Fruit fly (Drosophila melanogaster) S2 (cell line): ENCODE data around the gene CG10514.

Source experiments
- CG8478 ChIP-seq: fragments of >200 bp; optimal IDR thresholded peaks from 2 replicates; lab custom pipeline; 2018
- CTCF ChIP-seq, 2 experiments: fragments of >200 bp; optimal IDR thresholded peaks; 2 replicates each; lab custom pipeline; 2018

CG10514 gene

DNA sequence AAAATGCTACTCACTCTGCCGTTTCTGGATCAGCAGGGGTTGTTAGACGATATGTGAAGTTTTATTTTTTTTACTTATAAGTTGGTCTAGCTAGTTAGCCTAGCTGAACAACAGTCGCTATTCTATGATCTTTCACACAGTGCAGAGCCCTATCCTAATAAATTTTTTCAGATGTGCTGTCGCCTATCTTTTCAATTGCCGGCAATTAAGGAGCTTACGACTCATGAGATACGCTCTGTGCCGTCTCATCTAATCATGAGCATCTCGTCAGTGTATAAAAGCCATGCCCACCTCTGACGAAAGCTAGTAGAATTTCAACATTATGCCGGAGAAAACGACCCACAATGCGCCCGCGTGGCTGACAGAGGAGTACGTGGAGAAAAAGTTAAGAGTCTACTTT lies 9.7 kb downstream of the CG10514 start, which contains the start of the genes CG11889 and CG11891:
CG11889 (plus strand) TSS at position 301 of the 400 bp plus-strand sequence.
CG11891 (plus strand) TSS at position 301 of the 400 bp plus-strand sequence.
- TF ChIP-seq CG8478 (lab: Kevin White, UChicago) (no peak), CTCF (optimal IDR thresholded peaks at IDR 0.05; lab: Kevin White, UChicago) (no peak)

DNA sequence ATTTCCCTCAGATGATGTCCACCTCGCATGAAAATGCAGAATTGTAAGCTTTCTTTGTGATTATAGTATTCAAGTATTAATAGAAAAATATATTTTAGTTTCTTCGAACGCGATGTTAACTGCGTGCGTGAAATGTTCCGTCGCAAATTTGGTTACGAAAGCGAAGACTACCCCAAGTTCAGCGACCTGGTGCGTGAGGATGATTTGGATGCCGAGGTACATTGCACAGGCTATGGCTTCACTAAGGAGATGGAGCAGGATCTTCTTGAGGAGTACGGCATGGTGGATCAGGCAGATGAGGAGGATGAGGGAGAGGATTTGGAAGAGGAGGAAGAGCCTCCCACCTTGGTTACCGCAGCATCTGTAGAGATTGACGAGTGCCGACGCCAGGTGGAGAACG lies 12.9 kb downstream of the CG10514 start:
- no peak for TF ChIP-seq CTCF (optimal IDR thresholded peaks at IDR 0.05; lab: Kevin White, UChicago)
- no peak for TF ChIP-seq CG8478 (lab: Kevin White, UChicago)

DNA sequence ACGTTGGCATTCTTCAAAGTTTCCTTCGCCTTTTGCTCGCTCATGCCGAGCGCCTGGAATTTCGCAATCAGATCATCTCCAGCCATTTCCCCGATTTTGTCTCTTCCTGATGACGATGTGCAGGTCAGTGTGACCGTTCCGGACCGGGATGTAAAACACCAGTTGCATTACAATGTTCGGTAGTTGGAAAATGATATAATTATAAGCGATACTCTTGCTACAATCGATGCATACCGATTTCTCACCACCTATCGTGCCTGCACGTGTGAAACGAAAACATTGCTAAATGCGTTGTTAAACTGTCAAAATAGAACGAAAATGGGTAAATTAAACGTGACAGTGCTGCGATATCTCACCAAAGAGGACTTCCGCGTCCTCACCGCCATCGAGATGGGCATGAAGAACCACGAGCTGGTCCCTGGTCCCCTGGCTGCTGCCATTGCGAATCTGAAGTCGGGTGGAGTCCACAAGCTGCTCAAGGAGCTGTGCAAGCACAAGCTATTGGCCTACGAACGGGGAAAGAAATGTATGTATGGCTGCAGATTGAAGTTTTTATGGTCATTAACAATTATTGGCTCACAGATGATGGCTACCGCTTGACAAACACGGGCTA lies 14.0 kb downstream of the CG10514 start, which contains the start of the genes GlnRS and RIOK2:
GlnRS (minus strand) TSS at position 133 of the 613 bp plus-strand sequence.
RIOK2 (plus strand) TSS at position 256 of the 613 bp plus-strand sequence.
- no peak for TF ChIP-seq CG8478 (lab: Kevin White, UChicago)
- peak; percentile 0 to 51 for TF ChIP-seq CTCF (optimal IDR thresholded peaks at IDR 0.05; lab: Kevin White, UChicago)

DNA sequence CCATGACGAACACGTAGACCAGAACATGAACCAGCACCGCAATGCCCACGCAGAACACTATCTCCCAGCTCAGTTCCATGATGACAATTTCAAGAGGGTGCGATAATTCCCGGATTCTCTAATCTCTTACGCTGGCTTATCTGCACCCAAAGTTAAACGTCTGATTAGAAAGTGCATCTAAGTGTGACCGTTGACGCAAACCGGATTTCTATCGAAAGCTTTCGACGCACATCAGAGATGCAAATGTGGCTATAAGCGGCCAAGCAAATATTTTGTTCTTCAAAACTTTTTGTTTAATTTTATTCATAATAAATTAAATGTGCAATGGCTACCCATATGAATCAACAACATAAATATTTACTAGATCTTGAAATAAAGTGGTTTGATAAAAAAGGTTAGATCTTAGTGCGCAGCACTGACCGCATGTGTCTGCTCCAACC lies 17.3 kb downstream of the CG10514 start, which contains the start of the genes Kdsr and CG11858:
Kdsr (minus strand) TSS at position 177 of the 440 bp plus-strand sequence.
CG11858 (plus strand) TSS at position 420 of the 440 bp plus-strand sequence.
- no peak for TF ChIP-seq CTCF (optimal IDR thresholded peaks at IDR 0.05; lab: Kevin White, UChicago)
- TF ChIP-seq CG8478 (lab: Kevin White, UChicago): no peak

DNA sequence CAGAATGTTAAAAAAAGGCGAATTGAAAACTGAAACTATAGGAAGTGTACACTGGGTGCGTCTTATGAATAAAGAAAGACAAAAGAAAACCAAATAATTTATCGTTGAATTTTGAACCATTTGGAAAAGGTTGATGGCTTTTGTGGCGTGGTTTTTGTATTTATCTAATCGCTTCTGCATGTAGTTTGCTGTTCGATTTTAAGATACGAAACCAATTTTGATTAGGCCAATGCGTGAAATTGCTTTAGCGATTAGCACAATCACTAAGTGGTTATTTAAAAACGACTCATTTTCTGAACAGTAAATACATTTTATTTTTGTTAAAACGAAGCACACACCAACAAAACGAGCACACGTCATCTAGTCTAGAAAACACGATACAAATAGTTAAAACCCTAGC lies 19.0 kb downstream of the CG10514 start:
- TF ChIP-seq CG8478 (lab: Kevin White, UChicago): no peak
- no peak for TF ChIP-seq CTCF (optimal IDR thresholded peaks at IDR 0.05; lab: Kevin White, UChicago)

DNA sequence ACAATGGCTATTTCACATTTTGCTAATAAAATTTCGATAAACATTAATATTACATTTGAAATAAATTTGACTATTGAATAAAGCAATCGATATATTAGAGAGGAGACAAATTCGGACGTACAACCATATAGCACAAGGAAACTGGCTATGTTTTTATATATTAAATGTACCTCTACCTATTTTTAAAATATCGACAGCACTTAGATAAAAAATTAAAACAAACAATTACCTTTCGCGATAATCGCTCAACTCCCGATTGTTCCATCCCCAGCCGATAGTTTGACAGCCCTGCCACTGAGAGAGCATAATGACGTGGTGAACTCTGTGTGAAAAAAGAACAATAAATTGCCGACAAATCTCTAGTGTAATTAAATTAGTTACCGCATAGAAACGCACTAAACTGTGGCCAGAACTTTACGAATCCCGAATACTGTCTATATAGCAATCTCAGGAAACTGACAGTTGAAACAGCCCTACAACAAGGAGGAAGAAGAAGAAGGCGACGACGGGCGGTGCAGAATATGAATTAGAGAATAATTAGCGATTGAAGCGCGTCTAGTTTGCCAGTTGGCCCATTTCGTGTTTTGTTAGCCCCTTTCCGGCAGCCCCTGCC lies 20.9 kb downstream of the CG10514 start, which contains the start of gene CG11857:
CG11857 (plus strand) TSS at position 271 of the 613 bp plus-strand sequence.
- TF ChIP-seq CG8478 (lab: Kevin White, UChicago): no peak
- TF ChIP-seq CTCF (optimal IDR thresholded peaks at IDR 0.05; lab: Kevin White, UChicago): peak; percentile 7 to 17

DNA sequence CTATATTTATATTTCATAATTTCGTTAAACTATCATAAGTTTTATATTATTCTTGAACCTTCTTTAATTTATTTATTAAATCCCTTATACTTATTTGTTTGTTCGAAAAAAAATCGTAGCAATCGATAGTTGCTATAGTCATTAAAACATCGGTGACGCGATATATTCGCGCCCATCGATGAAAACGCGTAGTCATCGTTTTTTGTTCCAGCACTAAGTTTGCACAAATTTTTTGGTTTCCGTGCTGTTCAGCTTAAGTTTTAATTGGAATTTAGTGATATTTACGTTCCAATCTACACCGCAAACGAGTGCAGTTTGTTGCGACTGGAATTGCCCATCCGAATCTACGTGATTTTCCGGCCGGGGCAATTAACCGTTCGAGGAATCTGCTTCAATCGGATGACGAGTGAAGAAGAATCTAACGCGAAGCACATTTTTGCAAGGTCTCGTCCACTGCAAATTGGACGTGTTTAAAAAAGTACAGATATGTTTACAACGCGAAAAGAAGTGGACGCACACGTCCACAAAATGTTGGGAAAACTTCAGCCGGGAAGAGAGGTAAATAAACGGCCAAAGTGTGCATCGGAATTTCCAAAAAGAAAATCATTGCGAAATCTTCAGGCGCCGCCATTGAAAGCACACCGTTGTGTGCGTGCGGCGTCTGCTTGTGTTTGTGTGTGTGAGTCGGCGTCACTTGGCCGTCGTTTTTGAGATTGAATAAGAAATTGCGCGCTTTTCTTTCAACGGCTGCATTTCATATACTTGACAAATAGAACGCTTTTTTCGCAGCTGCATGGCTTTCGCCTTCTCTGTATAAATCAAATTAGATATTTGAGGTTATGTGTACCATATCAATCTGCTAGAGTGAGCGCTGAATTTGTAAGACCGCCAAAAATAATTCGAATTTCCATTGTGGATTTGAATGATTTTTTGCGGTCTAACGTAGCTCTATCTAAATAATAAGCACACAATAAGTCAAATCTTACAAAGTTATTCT lies 30.2 kb downstream of the CG10514 start, which contains the start of gene Nup358:
Nup358 (plus strand) TSS at position 204 of the 997 bp plus-strand sequence.
- peak; percentile 8 to 30 for TF ChIP-seq CTCF (optimal IDR thresholded peaks at IDR 0.05; lab: Kevin White, UChicago)
- TF ChIP-seq CG8478 (lab: Kevin White, UChicago): no peak

DNA sequence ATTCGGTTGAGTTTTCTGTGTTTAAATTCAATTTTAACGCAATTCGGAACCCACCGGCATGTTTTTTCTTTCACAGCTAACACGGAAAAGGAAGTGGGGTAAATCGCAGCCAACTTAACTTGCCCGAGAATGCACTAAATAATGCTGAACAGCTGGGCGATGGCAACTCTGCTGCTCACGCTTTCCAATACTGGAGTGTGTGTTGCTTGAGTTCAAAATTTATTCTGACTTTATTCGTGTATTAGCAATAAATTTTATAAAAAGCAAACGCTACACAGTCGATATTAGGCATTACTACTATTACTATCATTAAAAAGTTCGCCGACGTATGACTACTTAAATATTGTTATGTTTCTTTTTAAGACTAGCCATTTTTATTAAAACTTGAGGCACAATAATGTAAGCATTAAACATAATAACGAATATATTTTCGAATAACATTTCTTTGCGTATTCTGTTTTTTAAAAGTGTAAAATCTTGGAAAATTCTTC lies 32.2 kb downstream of the CG10514 start, which contains the start of the genes RpS27 and Nup37:
RpS27 (minus strand) TSS at position 136 of the 491 bp plus-strand sequence.
Nup37 (plus strand) TSS at position 280 of the 491 bp plus-strand sequence.
- TF ChIP-seq CTCF (optimal IDR thresholded peaks at IDR 0.05; lab: Kevin White, UChicago) (peak in 1 of 2 experiments; percentile 31), CG8478 (lab: Kevin White, UChicago) (no peak)

DNA sequence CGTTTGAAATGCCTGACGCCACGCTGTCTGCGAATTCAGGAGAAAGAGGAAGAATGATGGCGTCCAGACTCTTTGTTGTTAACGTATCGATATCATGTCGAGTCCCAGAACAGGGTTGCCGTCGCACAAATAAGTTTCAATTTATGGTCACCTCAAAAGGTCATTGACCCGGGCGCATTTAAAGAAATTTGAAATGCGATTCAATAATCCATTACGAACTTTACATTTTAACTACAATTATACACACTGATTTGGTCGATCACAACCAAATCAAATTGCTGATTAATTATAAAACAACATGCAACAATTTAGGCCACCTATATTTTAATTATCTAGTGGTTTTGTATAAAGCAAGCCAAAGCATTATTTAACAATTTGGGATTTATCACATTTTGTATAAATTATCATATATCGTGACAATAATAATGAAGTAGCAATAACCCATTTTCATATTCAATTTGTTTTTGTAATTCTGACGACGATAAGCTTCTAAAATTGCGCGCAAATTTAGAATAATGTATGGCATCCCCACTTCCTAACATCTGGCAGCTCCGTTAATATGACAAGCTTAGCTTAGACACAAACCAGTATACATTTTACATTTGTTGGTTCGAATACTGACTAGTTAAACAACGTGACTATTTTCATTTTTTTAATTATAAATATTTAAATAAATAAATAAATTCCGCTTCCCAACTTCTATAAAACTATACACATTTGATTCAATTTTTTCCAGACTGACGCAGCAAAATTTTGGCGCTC lies 34.4 kb downstream of the CG10514 start, which contains the start of gene bam:
bam (minus strand) TSS at position 58 of the 762 bp plus-strand sequence.
- TF ChIP-seq CG8478 (lab: Kevin White, UChicago): no peak
- TF ChIP-seq CTCF (optimal IDR thresholded peaks at IDR 0.05; lab: Kevin White, UChicago): peak; percentile 34 to 61

DNA sequence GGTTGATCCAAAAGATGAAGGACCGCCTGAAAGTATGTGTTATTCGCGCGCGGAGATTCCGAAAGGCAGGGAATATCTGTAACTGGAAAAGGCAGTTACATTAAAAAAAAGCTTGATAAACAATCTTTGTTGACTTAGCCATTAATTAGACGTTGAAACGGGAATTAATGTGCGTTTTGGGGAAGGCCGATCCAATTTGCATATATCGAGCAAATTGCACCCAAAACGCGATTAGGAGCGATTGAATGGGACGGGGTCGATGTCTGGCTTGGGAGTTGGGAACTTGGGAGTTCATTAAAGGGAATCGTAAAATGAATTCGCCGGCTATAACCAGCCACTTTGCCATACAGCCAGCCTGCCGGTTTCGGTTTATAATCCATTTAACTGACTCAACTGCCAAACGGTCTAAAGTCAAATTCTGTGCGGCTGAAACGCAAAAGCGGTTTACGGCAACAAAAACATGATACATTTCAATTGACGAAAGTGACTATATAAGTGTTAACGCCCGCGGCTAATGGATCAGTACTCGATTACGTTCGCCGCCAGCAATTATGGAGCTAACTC lies 38.1 kb downstream of the CG10514 start, which contains the start of gene CG11854:
CG11854 (plus strand) TSS at position 514 of the 564 bp plus-strand sequence.
- TF ChIP-seq CG8478 (lab: Kevin White, UChicago) (no peak), CTCF (optimal IDR thresholded peaks at IDR 0.05; lab: Kevin White, UChicago) (no peak)

DNA sequence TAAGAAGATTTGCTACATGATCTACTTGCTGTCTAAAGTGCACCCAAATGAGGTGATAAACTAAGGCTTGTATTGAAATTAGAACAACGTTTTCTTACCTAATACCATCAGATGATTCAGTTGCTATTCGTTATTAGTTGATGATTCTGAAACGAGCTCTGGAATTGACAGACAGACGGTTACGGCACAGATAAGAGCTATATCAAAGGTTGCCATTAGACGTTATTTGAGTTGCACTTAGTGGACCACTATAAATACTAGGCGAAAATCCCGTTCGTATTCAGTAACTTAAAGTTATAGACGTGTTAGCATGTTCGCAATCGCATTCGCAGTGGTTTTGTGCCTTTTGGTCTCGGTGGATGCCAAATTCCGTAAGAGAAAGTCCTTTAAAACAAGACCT lies 39.8 kb downstream of the CG10514 start, which contains the start of gene to:
to (plus strand) TSS at position 301 of the 400 bp plus-strand sequence.
- TF ChIP-seq CG8478 (lab: Kevin White, UChicago) (no peak), CTCF (optimal IDR thresholded peaks at IDR 0.05; lab: Kevin White, UChicago) (no peak)
